Fruit fly (Drosophila melanogaster) whole organism, embryonic: ENCODE results near the gene Cyp18a1.
A peak's percentile ranks its signal among the peaks of the same experiment; 100 is the strongest.

Experiments
- CG13296 ChIP-seq: fragments of 200-800 bp; sonication (Bioruptor generic); optimal IDR thresholded peaks from 3 replicates; lab custom pipeline; 2018; ENCODE audit warnings: missing biosample characterization, mild to moderate bottlenecking, missing genetic modification characterization
- CG9932 ChIP-seq: fragments of 200-800 bp; sonication (Bioruptor generic); IDR thresholded peaks from 2 replicates; pipeline ENCODE4 v1.3.6; 2022; ENCODE audit warnings: missing biosample characterization, missing genetic modification characterization
- Camta ChIP-seq: fragments of 200-800 bp; sonication (Bioruptor generic); optimal IDR thresholded peaks from 2 replicates; lab custom pipeline; 2016; ENCODE audit warnings: missing biosample characterization, missing genetic modification characterization
- Oaz ChIP-seq: fragments of 200-800 bp; sonication (Bioruptor generic); IDR thresholded peaks from 2 replicates; pipeline ENCODE4 v1.3.6; 2022; ENCODE audit warnings: missing biosample characterization, missing genetic modification characterization
- az2 ChIP-seq: fragments of 200-800 bp; sonication (Bioruptor generic); optimal IDR thresholded peaks from 3 replicates; lab custom pipeline; 2016; ENCODE audit warnings: missing biosample characterization, missing genetic modification characterization
- dimm ChIP-seq: fragments of 200-800 bp; sonication (Bioruptor generic); IDR thresholded peaks from 2 replicates; pipeline ENCODE4 v1.3.6; 2022; ENCODE audit warnings: missing biosample characterization, missing genetic modification characterization
- eyg ChIP-seq: fragments of 200-800 bp; sonication (Bioruptor generic); optimal IDR thresholded peaks from 3 replicates; lab custom pipeline; 2016; ENCODE audit warnings: missing biosample characterization, missing genetic modification characterization
- psq ChIP-seq: fragments of 200-800 bp; sonication (Bioruptor generic); optimal IDR thresholded peaks from 2 replicates; lab custom pipeline; 2017; ENCODE audit warnings: missing biosample characterization, missing genetic modification characterization
- ssp ChIP-seq: fragments of 200-800 bp; sonication (Bioruptor generic); IDR thresholded peaks from 2 replicates; pipeline ENCODE4 v1.3.6; 2022; ENCODE audit warnings: missing biosample characterization, missing genetic modification characterization
- unc-4 ChIP-seq: fragments of 200-800 bp; sonication (Bioruptor generic); IDR thresholded peaks from 2 replicates; pipeline ENCODE4 v1.3.6; 2022; ENCODE audit warnings: missing biosample characterization, missing genetic modification characterization; ENCODE audit not compliant: partially characterized antibody

DNA sequence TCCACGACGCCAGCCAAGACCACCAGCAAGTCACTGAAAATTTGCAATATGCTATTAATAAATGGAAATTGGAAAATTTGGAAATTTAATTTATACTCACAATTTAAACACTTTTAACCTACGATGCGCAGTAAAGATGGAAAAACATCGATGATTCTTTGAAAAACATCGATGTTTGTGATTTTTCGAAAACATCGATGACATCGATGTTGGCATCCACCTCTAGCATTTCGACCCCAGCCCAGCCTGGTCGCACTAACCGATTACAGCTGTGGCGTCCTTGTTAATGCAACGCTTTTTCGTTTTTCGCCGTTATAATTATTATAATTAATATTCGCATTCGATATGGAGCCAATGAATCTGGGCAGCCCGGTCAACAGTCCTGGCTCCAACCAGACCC is 44.9 kb downstream of the Cyp18a1 start, which contains the start of gene Nup35:
- TF ChIP-seq psq (GFP tag; lab: Kevin White, UChicago) (no peak), unc-4 (GFP tag; lab: Robert Waterston, UW) (peak; percentile 69), eyg (no peak), Camta (GFP tag; lab: Kevin White, UChicago) (no peak), dimm (GFP tag; lab: Robert Waterston, UW) (no peak), CG9932 (no peak), CG13296 (GFP tag; lab: Kevin White, UChicago) (no peak), Oaz (GFP tag; lab: Robert Waterston, UW) (no peak), ssp (GFP tag; lab: Robert Waterston, UW) (no peak), az2 (GFP tag; lab: Kevin White, UChicago) (no peak)
